Fruit fly (Drosophila melanogaster) whole organism, adult: ENCODE measurements around the gene CG42394.

Experiments used
- CG33017 ChIP-seq: fragments of 200-800 bp; sonication (Bioruptor generic); optimal IDR thresholded peaks from 2 replicates; lab custom pipeline; 2018; ENCODE audit warnings: missing biosample characterization, mild to moderate bottlenecking, missing genetic modification characterization, moderate library complexity
- CG7045 ChIP-seq: fragments of 200-800 bp; sonication (Bioruptor generic); optimal IDR thresholded peaks from 2 replicates; lab custom pipeline; 2017; ENCODE audit warnings: missing biosample characterization, mild to moderate bottlenecking, missing genetic modification characterization
- cnc ChIP-seq, 2 experiments: fragments of >200 bp; optimal IDR thresholded peaks; 2 replicates each; lab custom pipeline; 2017
- kay ChIP-seq: fragments of 200-800 bp; sonication (Bioruptor generic); peaks from one replicate; lab custom pipeline; 2016; ENCODE audit warnings: missing biosample characterization, missing genetic modification characterization, borderline replicate concordance

dm6 chr3R:10884678-10885421, 35.2 kb downstream of the CG42394 start, which contains the start of gene CG14696:
- TF ChIP-seq CG7045 (GFP tag; lab: Kevin White, UChicago) (no peak), CG33017 (tag; lab: Kevin White, UChicago) (no peak), cnc (optimal IDR thresholded peaks at IDR 0.05; lab: Kevin White, UChicago) (no peak), kay (GFP tag; lab: Kevin White, UChicago) (no peak)
